Worm (Caenorhabditis elegans): ENCODE data around the gene srw-144.

- no peak for TF ChIP-seq nhr-11 (tag; optimal IDR thresholded peaks at IDR 0.05)
- TF ChIP-seq pqm-1 (tag; optimal IDR thresholded peaks at IDR 0.05): no peak
- TF ChIP-seq tbx-2 (tag; optimal IDR thresholded peaks at IDR 0.05): no peak
- TF ChIP-seq pag-3 (tag; optimal IDR thresholded peaks at IDR 0.05; ENCODE audit: borderline replicate concordance): no peak
- TF ChIP-seq tbx-7 (tag; optimal IDR thresholded peaks at IDR 0.05): no peak
- no peak for TF ChIP-seq fkh-10 (GFP tag; optimal IDR thresholded peaks at IDR 0.05)
These were observed 19.4 kb downstream of the srw-144 start, which contains the start of gene srw-143 for ce11 chrV:2941405-2941804.

Data from whole organism, late embryonic.